Fruit fly (Drosophila melanogaster) whole organism, adult: Measurements from ENCODE around the gene Sodh1.

Experiments used
- CG33017 ChIP-seq: fragments of 200-800 bp; sonication (Bioruptor generic); optimal IDR thresholded peaks from 2 replicates; lab custom pipeline; 2018; ENCODE audit warnings: missing biosample characterization, mild to moderate bottlenecking, missing genetic modification characterization, moderate library complexity
- Clk ChIP-seq: fragments of 200-800 bp; sonication (Bioruptor generic); optimal IDR thresholded peaks from 2 replicates; lab custom pipeline; 2017; ENCODE audit warnings: missing biosample characterization, missing genetic modification characterization
- tj ChIP-seq: fragments of 200-800 bp; sonication (Bioruptor generic); optimal IDR thresholded peaks from 3 replicates; lab custom pipeline; 2017; ENCODE audit warnings: missing biosample characterization, mild to moderate bottlenecking, missing genetic modification characterization, moderate library complexity

- TF ChIP-seq CG33017 (no peak), Clk (GFP tag; lab: Kevin White, UChicago) (no peak), tj (GFP tag; lab: Kevin White, UChicago) (no peak)
Measured at dm6 chr3R:7061875-7062274, 9.7 kb downstream of the Sodh1 start, which contains the start of gene Mst84B.
